Worm (Caenorhabditis elegans) whole organism, midembryonic: ENCODE data around the gene srx-39.

Source experiments
- T22C8.4 ChIP-seq: fragments of 200-800 bp; sonication (Bioruptor generic); IDR thresholded peaks from 2 replicates; pipeline ENCODE4 v1.3.6; 2022; ENCODE audit warnings: missing genetic modification characterization, missing compliant biosample characterization
- flt-1 ChIP-seq: fragments of 200-800 bp; sonication (Bioruptor generic); IDR thresholded peaks from 2 replicates; pipeline ENCODE4 v1.3.6; 2022; ENCODE audit warnings: missing genetic modification characterization, missing compliant biosample characterization
- klf-2 ChIP-seq: fragments of 200-800 bp; sonication (Bioruptor generic); conservative IDR thresholded peaks from 2 replicates; pipeline ENCODE4 v1.3.6; 2022; ENCODE audit warnings: missing genetic modification reagents, missing genetic modification characterization, missing compliant biosample characterization
- med-1 ChIP-seq: sonication (generic microtip); optimal IDR thresholded peaks from 2 replicates; lab custom pipeline; 2017; ENCODE audit warnings: missing genetic modification characterization, mild to moderate bottlenecking, missing compliant biosample characterization, antibody characterized with exemption, missing genetic modification reagents; ENCODE audit not compliant: insufficient read depth
- ref-1 ChIP-seq: fragments of 200-800 bp; sonication (Bioruptor generic); conservative IDR thresholded peaks from 2 replicates; pipeline ENCODE4 v1.3.6; 2022; ENCODE audit warnings: missing genetic modification reagents, missing genetic modification characterization, missing compliant biosample characterization
- tab-1 ChIP-seq: fragments of 200-800 bp; sonication (Bioruptor generic); IDR thresholded peaks from 2 replicates; pipeline ENCODE4 v1.3.6; 2022; ENCODE audit warnings: missing genetic modification characterization, missing compliant biosample characterization
- ztf-23 ChIP-seq: fragments of 200-800 bp; sonication (Bioruptor generic); IDR thresholded peaks from 2 replicates; pipeline ENCODE4 v1.3.6; 2022; ENCODE audit warnings: missing genetic modification reagents, missing genetic modification characterization, missing compliant biosample characterization
- ztf-29 ChIP-seq: fragments of 200-800 bp; sonication (Bioruptor generic); IDR thresholded peaks from 2 replicates; pipeline ENCODE4 v1.3.6; 2022; ENCODE audit warnings: missing genetic modification reagents, missing genetic modification characterization, missing compliant biosample characterization

DNA sequence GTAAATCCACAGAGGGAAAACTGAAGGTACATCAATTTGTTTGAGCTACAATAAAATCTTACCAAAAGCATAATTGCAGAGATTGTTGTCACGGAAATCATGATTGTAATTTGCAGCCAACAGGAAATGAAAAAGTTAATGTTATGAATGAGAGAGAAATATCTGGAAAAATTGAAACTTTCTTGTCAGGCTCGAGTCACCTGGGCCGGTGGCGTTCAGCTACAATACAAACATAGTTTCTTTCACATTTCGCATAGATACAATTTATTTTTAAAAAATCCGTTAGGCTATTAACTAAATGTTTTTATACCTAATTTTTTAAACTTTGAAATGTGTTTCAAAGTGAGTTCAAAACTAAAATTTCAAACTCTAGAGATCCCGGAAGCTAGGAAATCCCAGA is at the start of gene srx-39:
- TF ChIP-seq ref-1 (no peak), med-1 (no peak), klf-2 (no peak), T22C8.4 (GFP tag; lab: Robert Waterston, UW) (no peak), flt-1 (GFP tag; lab: Robert Waterston, UW) (no peak), ztf-23 (GFP tag; lab: Robert Waterston, UW) (no peak), tab-1 (no peak), ztf-29 (GFP tag; lab: Robert Waterston, UW) (no peak)
